Worm (Caenorhabditis elegans): ENCODE results near the gene ztf-7.

The ztf-7 gene

DNA sequence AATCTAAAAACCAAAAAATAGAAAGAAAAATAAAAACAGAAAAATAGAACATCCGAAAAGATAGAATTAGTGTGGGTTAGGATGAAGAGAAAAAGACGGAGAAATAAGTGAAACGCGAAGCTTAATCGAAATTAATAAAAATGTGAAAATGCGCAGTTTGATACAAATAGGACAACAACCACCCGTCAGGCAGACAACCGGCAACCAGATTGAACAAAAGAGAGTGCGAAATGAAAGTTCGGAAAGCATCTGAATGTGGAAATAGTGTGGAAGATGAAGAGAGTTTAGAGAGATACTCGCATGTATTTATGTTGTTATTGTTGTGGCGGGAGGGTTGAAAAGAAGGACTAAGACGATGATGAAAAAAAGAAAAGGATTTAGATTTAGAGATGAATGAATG lies 31.1 kb downstream of the ztf-7 start:
- no peak for TF ChIP-seq vab-7 (GFP tag; IDR thresholded peaks at IDR 0.05)
- TF ChIP-seq hif-1 (tag; optimal IDR thresholded peaks at IDR 0.05), result no peak
- no peak for TF ChIP-seq ztf-7 (tag; optimal IDR thresholded peaks at IDR 0.05)
- TF ChIP-seq ceh-82 (tag; optimal IDR thresholded peaks at IDR 0.05), result no peak
- no peak for TF ChIP-seq R02D3.7 (tag; optimal IDR thresholded peaks at IDR 0.05)
- no peak for TF ChIP-seq dve-1 (tag; optimal IDR thresholded peaks at IDR 0.05; ENCODE audit: insufficient read depth)
- TF ChIP-seq fos-1 (tag; optimal IDR thresholded peaks at IDR 0.05), result no peak
- no peak for TF ChIP-seq T26A8.4 (GFP tag; IDR thresholded peaks at IDR 0.05)
- TF ChIP-seq egl-43 (GFP tag; IDR thresholded peaks at IDR 0.05), result no peak
- TF ChIP-seq nhr-111 (GFP tag; optimal IDR thresholded peaks at IDR 0.05), result no peak
- TF ChIP-seq zfp-2 (tag; optimal IDR thresholded peaks at IDR 0.05), result no peak
- TF ChIP-seq attf-4 (tag; optimal IDR thresholded peaks at IDR 0.05), result no peak
- no peak for TF ChIP-seq ceh-62 (tag; optimal IDR thresholded peaks at IDR 0.05)
- no peak for TF ChIP-seq nhr-76 (tag; optimal IDR thresholded peaks at IDR 0.05)
- no peak for TF ChIP-seq aha-1 (tag)
- no peak for TF ChIP-seq pha-4 (GFP tag; IDR thresholded peaks at IDR 0.05)
- TF ChIP-seq pha-4 (tag; optimal IDR thresholded peaks at IDR 0.05), result no peak

DNA sequence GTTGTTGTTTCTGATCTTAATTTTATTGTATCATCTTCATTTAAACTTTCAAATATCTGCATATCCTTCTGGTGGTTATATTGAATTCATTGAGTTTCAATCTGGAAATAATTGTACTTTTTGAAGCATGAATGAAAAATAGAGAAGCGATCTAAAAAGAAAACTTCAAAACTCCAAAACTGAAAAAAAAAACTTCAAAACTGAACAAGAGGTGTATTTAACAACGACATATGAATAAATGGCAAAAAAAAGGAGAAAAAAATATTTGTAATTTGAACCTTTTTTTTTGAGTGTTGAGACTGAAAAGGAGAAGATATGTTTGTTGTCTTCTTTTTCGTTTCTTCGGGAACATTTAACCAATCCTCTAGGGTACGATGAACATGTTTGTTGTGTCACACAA lies 31.6 kb downstream of the ztf-7 start, which contains the start of gene F58E6.11:
TSS of gene F58E6.11 (minus strand) at position 101 of the 400 bp plus-strand sequence.
- TF ChIP-seq ztf-11 (tag; optimal IDR thresholded peaks at IDR 0.05), result no peak
- TF ChIP-seq egl-27 (tag; optimal IDR thresholded peaks at IDR 0.05), result no peak
- no peak for TF ChIP-seq lin-13 (GFP tag; optimal IDR thresholded peaks at IDR 0.05)
- no peak for TF ChIP-seq duxl-1 (tag; optimal IDR thresholded peaks at IDR 0.05; ENCODE audit: poor library complexity)
- no peak for TF ChIP-seq Y105C5A.15 (GFP tag; IDR thresholded peaks at IDR 0.05)
- no peak for TF ChIP-seq jun-1 (tag; optimal IDR thresholded peaks at IDR 0.05)
- no peak for TF ChIP-seq mxl-2 (GFP tag; conservative IDR thresholded peaks at IDR 0.05)
- TF ChIP-seq aly-2 (tag; optimal IDR thresholded peaks at IDR 0.05), result no peak
- no peak for TF ChIP-seq dpl-1 (GFP tag; optimal IDR thresholded peaks at IDR 0.05)
- no peak for TF ChIP-seq cey-2 (tag; optimal IDR thresholded peaks at IDR 0.05; ENCODE audit: borderline replicate concordance, insufficient read depth)
- no peak for TF ChIP-seq nhr-77 (tag; optimal IDR thresholded peaks at IDR 0.05)
- TF ChIP-seq set-16 (GFP tag; IDR thresholded peaks at IDR 0.05), result no peak

DNA sequence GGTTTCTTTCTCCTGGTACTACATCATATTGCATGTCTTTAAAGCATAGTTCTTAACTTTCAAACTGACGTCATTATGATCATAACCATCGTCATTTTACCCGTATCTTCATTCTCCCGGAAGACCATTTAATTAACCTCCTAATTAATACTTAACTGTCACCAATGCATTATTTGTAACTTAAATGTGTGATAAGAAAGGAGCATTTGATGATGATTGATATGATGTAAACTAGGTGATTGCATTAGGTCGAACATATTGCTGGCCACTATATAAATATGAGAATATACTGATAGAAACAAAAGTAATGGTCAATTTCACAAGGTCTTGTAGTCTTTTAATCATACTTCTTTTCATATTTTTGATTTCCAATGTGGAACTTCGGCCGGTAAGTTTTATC lies 33.3 kb downstream of the ztf-7 start, which contains the start of gene hrg-3:
TSS of gene hrg-3 (plus strand) at position 227 of the 400 bp plus-strand sequence.
- TF ChIP-seq nhr-48 (tag; optimal IDR thresholded peaks at IDR 0.05) (no peak), ztf-7 (tag; optimal IDR thresholded peaks at IDR 0.05) (peak; percentile 92), ces-1 (GFP tag; optimal IDR thresholded peaks at IDR 0.05) (no peak), php-3 (GFP tag; IDR thresholded peaks at IDR 0.05) (peak; percentile 66), pqm-1 (tag; optimal IDR thresholded peaks at IDR 0.05) (peak; percentile 31), daf-19 (GFP tag; conservative IDR thresholded peaks at IDR 0.05) (no peak), Y75B8A.6 (GFP tag; IDR thresholded peaks at IDR 0.05) (no peak)

DNA sequence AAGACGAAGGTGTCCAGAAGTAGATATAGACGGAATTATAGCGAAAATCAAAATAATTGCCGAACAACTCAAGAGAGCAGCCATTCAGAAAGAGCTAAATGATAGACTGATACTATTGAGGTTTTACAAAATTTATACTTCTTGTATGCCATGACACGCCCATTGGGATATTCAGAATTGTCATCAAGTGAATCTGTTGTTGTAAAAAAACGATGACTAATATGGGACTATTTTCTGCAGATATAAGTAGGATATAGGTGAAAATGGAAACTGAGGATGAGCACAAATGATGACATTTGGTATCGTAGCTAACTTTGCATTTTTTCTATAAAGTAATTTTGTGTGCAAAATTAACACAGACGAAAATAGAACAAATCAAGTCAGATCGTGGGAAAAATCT lies 33.8 kb downstream of the ztf-7 start, which contains the start of gene F58E6.8:
TSS of gene F58E6.8 (minus strand) at position 101 of the 400 bp plus-strand sequence.
- no peak for TF ChIP-seq mep-1 (tag; optimal IDR thresholded peaks at IDR 0.05)
- no peak for TF ChIP-seq ztf-11 (tag; optimal IDR thresholded peaks at IDR 0.05)
- TF ChIP-seq unc-130 (GFP tag; optimal IDR thresholded peaks at IDR 0.05), result no peak
- TF ChIP-seq nhr-48 (tag; optimal IDR thresholded peaks at IDR 0.05), result no peak
- TF ChIP-seq ZK546.5 (tag; optimal IDR thresholded peaks at IDR 0.05), result no peak
- no peak for TF ChIP-seq Y75B8A.6 (GFP tag; IDR thresholded peaks at IDR 0.05)
- TF ChIP-seq lir-3 (tag; optimal IDR thresholded peaks at IDR 0.05), result no peak
- TF ChIP-seq nhr-237 (tag; optimal IDR thresholded peaks at IDR 0.05), result no peak
- TF ChIP-seq hif-1 (tag; optimal IDR thresholded peaks at IDR 0.05), result no peak
- TF ChIP-seq spr-3 (GFP tag; optimal IDR thresholded peaks at IDR 0.05), result no peak
